Fruit fly (Drosophila melanogaster): ENCODE measurements around the gene Hsc70-2.

The Hsc70-2 gene

dm6 chr3R:13065180-13065757 lies 20.7 kb downstream of the Hsc70-2 start:
- TF ChIP-seq Dll (optimal IDR thresholded peaks at IDR 0.05) (peak; percentile 15), pan (optimal IDR thresholded peaks at IDR 0.05) (no peak), psq (optimal IDR thresholded peaks at IDR 0.05) (no peak), CG8478 (optimal IDR thresholded peaks at IDR 0.05) (no peak), EcR (GFP tag; optimal IDR thresholded peaks at IDR 0.05) (peak in 1 of 2 experiments; percentile 55), usp (GFP tag; optimal IDR thresholded peaks at IDR 0.05) (no peak)

dm6 chr3R:13068022-13068421 lies 23.5 kb downstream of the Hsc70-2 start:
- no peak for TF ChIP-seq Dll (optimal IDR thresholded peaks at IDR 0.05)
- no peak for TF ChIP-seq psq (optimal IDR thresholded peaks at IDR 0.05)
- TF ChIP-seq CG8478 (optimal IDR thresholded peaks at IDR 0.05): no peak
- TF ChIP-seq usp (GFP tag; optimal IDR thresholded peaks at IDR 0.05): no peak
- TF ChIP-seq pan (optimal IDR thresholded peaks at IDR 0.05): no peak
- no peak for TF ChIP-seq EcR (GFP tag; optimal IDR thresholded peaks at IDR 0.05)

dm6 chr3R:13070011-13070619 lies 25.6 kb downstream of the Hsc70-2 start:
- no peak for TF ChIP-seq usp (GFP tag; optimal IDR thresholded peaks at IDR 0.05)
- TF ChIP-seq EcR (GFP tag; optimal IDR thresholded peaks at IDR 0.05): no peak
- TF ChIP-seq psq (optimal IDR thresholded peaks at IDR 0.05): no peak
- no peak for TF ChIP-seq pan (optimal IDR thresholded peaks at IDR 0.05)
- TF ChIP-seq CG8478 (optimal IDR thresholded peaks at IDR 0.05): no peak
- TF ChIP-seq Dll (optimal IDR thresholded peaks at IDR 0.05): no peak

dm6 chr3R:13072052-13072451 lies 27.5 kb downstream of the Hsc70-2 start:
- no peak for TF ChIP-seq EcR (GFP tag; optimal IDR thresholded peaks at IDR 0.05)
- no peak for TF ChIP-seq Dll (optimal IDR thresholded peaks at IDR 0.05)
- TF ChIP-seq pan (optimal IDR thresholded peaks at IDR 0.05): no peak
- TF ChIP-seq CG8478 (optimal IDR thresholded peaks at IDR 0.05): no peak
- no peak for TF ChIP-seq usp (GFP tag; optimal IDR thresholded peaks at IDR 0.05)
- TF ChIP-seq psq (optimal IDR thresholded peaks at IDR 0.05): no peak

dm6 chr3R:13073174-13073573 lies 28.6 kb downstream of the Hsc70-2 start:
- no peak for TF ChIP-seq EcR (GFP tag; optimal IDR thresholded peaks at IDR 0.05)
- no peak for TF ChIP-seq Dll (optimal IDR thresholded peaks at IDR 0.05)
- TF ChIP-seq psq (optimal IDR thresholded peaks at IDR 0.05): no peak
- TF ChIP-seq pan (optimal IDR thresholded peaks at IDR 0.05): no peak
- no peak for TF ChIP-seq usp (GFP tag; optimal IDR thresholded peaks at IDR 0.05)
- TF ChIP-seq CG8478 (optimal IDR thresholded peaks at IDR 0.05): no peak

- TF ChIP-seq usp (GFP tag; optimal IDR thresholded peaks at IDR 0.05): no peak
- TF ChIP-seq CG8478 (optimal IDR thresholded peaks at IDR 0.05): no peak
- no peak for TF ChIP-seq pan (optimal IDR thresholded peaks at IDR 0.05)
- TF ChIP-seq Dll (optimal IDR thresholded peaks at IDR 0.05): no peak
- no peak for TF ChIP-seq EcR (GFP tag; optimal IDR thresholded peaks at IDR 0.05)
- no peak for TF ChIP-seq psq (optimal IDR thresholded peaks at IDR 0.05)
Measured at dm6 chr3R:13074588-13074987, 30.0 kb downstream of the Hsc70-2 start.

- TF ChIP-seq Dll (optimal IDR thresholded peaks at IDR 0.05) (no peak), usp (GFP tag; optimal IDR thresholded peaks at IDR 0.05) (no peak), CG8478 (optimal IDR thresholded peaks at IDR 0.05) (no peak), EcR (GFP tag; optimal IDR thresholded peaks at IDR 0.05) (no peak), psq (optimal IDR thresholded peaks at IDR 0.05) (no peak), pan (optimal IDR thresholded peaks at IDR 0.05) (no peak)
Measured at dm6 chr3R:13075728-13076127, 31.2 kb downstream of the Hsc70-2 start.

dm6 chr3R:13077262-13077661 lies 32.7 kb downstream of the Hsc70-2 start:
- TF ChIP-seq EcR (GFP tag; optimal IDR thresholded peaks at IDR 0.05): no peak
- TF ChIP-seq Dll (optimal IDR thresholded peaks at IDR 0.05): no peak
- TF ChIP-seq pan (optimal IDR thresholded peaks at IDR 0.05): no peak
- TF ChIP-seq psq (optimal IDR thresholded peaks at IDR 0.05): no peak
- TF ChIP-seq usp (GFP tag; optimal IDR thresholded peaks at IDR 0.05): no peak
- TF ChIP-seq CG8478 (optimal IDR thresholded peaks at IDR 0.05): no peak

- TF ChIP-seq Dll (optimal IDR thresholded peaks at IDR 0.05) (no peak), pan (optimal IDR thresholded peaks at IDR 0.05) (no peak), usp (GFP tag; optimal IDR thresholded peaks at IDR 0.05) (no peak), psq (optimal IDR thresholded peaks at IDR 0.05) (no peak), CG8478 (optimal IDR thresholded peaks at IDR 0.05) (no peak), EcR (GFP tag; optimal IDR thresholded peaks at IDR 0.05) (no peak)
Measured at dm6 chr3R:13078263-13078662, 33.7 kb downstream of the Hsc70-2 start.

- no peak for TF ChIP-seq usp (GFP tag; optimal IDR thresholded peaks at IDR 0.05)
- TF ChIP-seq psq (optimal IDR thresholded peaks at IDR 0.05): no peak
- no peak for TF ChIP-seq Dll (optimal IDR thresholded peaks at IDR 0.05)
- no peak for TF ChIP-seq EcR (GFP tag; optimal IDR thresholded peaks at IDR 0.05)
- TF ChIP-seq pan (optimal IDR thresholded peaks at IDR 0.05): no peak
- TF ChIP-seq CG8478 (optimal IDR thresholded peaks at IDR 0.05): no peak
Measured at dm6 chr3R:13082382-13082781, 37.8 kb downstream of the Hsc70-2 start.

dm6 chr3R:13085924-13086323 lies 41.4 kb downstream of the Hsc70-2 start, which contains the start of gene CG43063:
Gene CG43063, plus strand, starts transcription at chr3R:13086224.
- TF ChIP-seq CG8478 (optimal IDR thresholded peaks at IDR 0.05): no peak
- no peak for TF ChIP-seq psq (optimal IDR thresholded peaks at IDR 0.05)
- TF ChIP-seq Dll (optimal IDR thresholded peaks at IDR 0.05): no peak
- no peak for TF ChIP-seq EcR (GFP tag; optimal IDR thresholded peaks at IDR 0.05)
- no peak for TF ChIP-seq pan (optimal IDR thresholded peaks at IDR 0.05)
- no peak for TF ChIP-seq usp (GFP tag; optimal IDR thresholded peaks at IDR 0.05)

dm6 chr3R:13088395-13088794 lies 43.8 kb downstream of the Hsc70-2 start, which contains the start of gene timeout:
Gene timeout, plus strand, starts transcription at chr3R:13088651.
- TF ChIP-seq Dll (optimal IDR thresholded peaks at IDR 0.05) (no peak), pan (optimal IDR thresholded peaks at IDR 0.05) (no peak), EcR (GFP tag; optimal IDR thresholded peaks at IDR 0.05) (no peak), usp (GFP tag; optimal IDR thresholded peaks at IDR 0.05) (no peak), CG8478 (optimal IDR thresholded peaks at IDR 0.05) (no peak), psq (optimal IDR thresholded peaks at IDR 0.05) (no peak)

Measured in whole organism.